Worm (Caenorhabditis elegans): ENCODE data around the gene C04E7.5.

DNA sequence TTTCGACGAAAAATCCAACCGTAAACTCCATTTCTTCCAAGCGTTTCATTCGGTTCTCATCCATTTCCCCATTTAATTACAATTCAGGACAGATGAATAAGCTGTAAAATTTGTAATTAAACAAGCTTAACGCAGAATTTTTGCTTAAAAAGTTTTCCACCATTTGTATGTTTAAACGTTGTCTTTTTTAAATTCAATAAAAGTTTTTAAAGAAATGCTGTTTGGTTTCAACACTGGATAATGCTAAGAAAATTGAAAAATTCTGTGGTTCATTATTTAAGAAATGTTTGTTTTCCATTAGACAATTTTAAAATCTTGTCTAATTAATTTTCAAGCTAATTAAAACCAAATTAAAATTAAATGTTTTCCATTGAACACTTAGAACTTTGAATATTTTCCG is 19.9 kb downstream of the C04E7.5 start, which contains the start of gene R04A9.3:
- TF ChIP-seq cog-1 (tag; optimal IDR thresholded peaks at IDR 0.05) = no peak
- no peak for TF ChIP-seq med-1 (GFP tag; optimal IDR thresholded peaks at IDR 0.05; ENCODE audit: insufficient read depth)
- no peak for TF ChIP-seq klf-2 (GFP tag; conservative IDR thresholded peaks at IDR 0.05)
- TF ChIP-seq T22C8.4 (GFP tag; IDR thresholded peaks at IDR 0.05) = no peak
